Fruit fly (Drosophila melanogaster) whole organism, prepupa: ENCODE results near the gene CG31960.

Experiments used
- Blimp-1 ChIP-seq: fragments of 200-800 bp; sonication (Bioruptor generic); optimal IDR thresholded peaks from 3 replicates; lab custom pipeline; 2017; ENCODE audit warnings: missing biosample characterization, missing genetic modification characterization, mild to moderate bottlenecking, moderate library complexity, missing genetic modification reagents
- CG10631 ChIP-seq: fragments of 200-800 bp; sonication (Bioruptor generic); optimal IDR thresholded peaks from 2 replicates; lab custom pipeline; 2016; ENCODE audit warnings: missing biosample characterization, missing genetic modification characterization
- CG10669 ChIP-seq: fragments of 200-800 bp; sonication (Bioruptor generic); optimal IDR thresholded peaks from 3 replicates; lab custom pipeline; 2018; ENCODE audit warnings: missing biosample characterization, mild to moderate bottlenecking, missing genetic modification characterization, moderate library complexity
- CG11762 ChIP-seq: fragments of 200-800 bp; sonication (Bioruptor generic); optimal IDR thresholded peaks from 3 replicates; lab custom pipeline; 2016; ENCODE audit warnings: missing biosample characterization, missing genetic modification characterization; ENCODE audit not compliant: insufficient read depth
- CG11902 ChIP-seq: fragments of 200-800 bp; sonication (Bioruptor generic); optimal IDR thresholded peaks from 3 replicates; lab custom pipeline; 2016; ENCODE audit warnings: missing biosample characterization, missing genetic modification characterization
- CG15336 ChIP-seq: fragments of 200-800 bp; sonication (Bioruptor generic); IDR thresholded peaks from 2 replicates; pipeline ENCODE4 v1.3.6; 2022; ENCODE audit warnings: missing biosample characterization, missing genetic modification characterization
- CG16779 ChIP-seq: fragments of 200-800 bp; sonication (Bioruptor generic); optimal IDR thresholded peaks from 3 replicates; lab custom pipeline; 2017; ENCODE audit warnings: missing biosample characterization, mild to moderate bottlenecking, missing genetic modification characterization
- CG3032 ChIP-seq: fragments of 200-800 bp; optimal IDR thresholded peaks from 2 replicates; lab custom pipeline; 2019; ENCODE audit warnings: missing biosample characterization, mild to moderate bottlenecking, missing genetic modification characterization, moderate library complexity
- CG31627 ChIP-seq: fragments of 200-800 bp; sonication (Bioruptor generic); optimal IDR thresholded peaks from 3 replicates; lab custom pipeline; 2016; ENCODE audit warnings: missing biosample characterization, missing genetic modification characterization
- CG32006 ChIP-seq: fragments of 200-800 bp; sonication (Bioruptor generic); optimal IDR thresholded peaks from 3 replicates; lab custom pipeline; 2017; ENCODE audit warnings: missing biosample characterization, mild to moderate bottlenecking, missing genetic modification characterization
- CG34406 ChIP-seq: fragments of 200-800 bp; sonication (Bioruptor generic); optimal IDR thresholded peaks from 3 replicates; lab custom pipeline; 2016; ENCODE audit warnings: missing biosample characterization, missing genetic modification characterization
- CG3919 ChIP-seq: fragments of 200-800 bp; sonication (Bioruptor generic); optimal IDR thresholded peaks from 3 replicates; lab custom pipeline; 2016; ENCODE audit warnings: missing biosample characterization, missing genetic modification characterization
- CG4318 ChIP-seq: fragments of 200-800 bp; sonication (Bioruptor generic); optimal IDR thresholded peaks from 3 replicates; lab custom pipeline; 2017; ENCODE audit warnings: missing biosample characterization, mild to moderate bottlenecking, missing genetic modification characterization
- CG6163 ChIP-seq: fragments of 200-800 bp; sonication (Bioruptor generic); IDR thresholded peaks from 3 replicates; pipeline ENCODE4 v1.3.6; 2022; ENCODE audit warnings: missing biosample characterization, missing genetic modification characterization
- CG6276 ChIP-seq: fragments of 200-800 bp; sonication (Bioruptor generic); optimal IDR thresholded peaks from 2 replicates; lab custom pipeline; 2017; ENCODE audit warnings: missing biosample characterization, mild to moderate bottlenecking, missing genetic modification characterization
- CG6792 ChIP-seq: fragments of 200-800 bp; sonication (Bioruptor generic); optimal IDR thresholded peaks from 3 replicates; lab custom pipeline; 2016; ENCODE audit warnings: missing biosample characterization, missing genetic modification characterization
- CG6808 ChIP-seq: fragments of 200-800 bp; sonication (Bioruptor generic); optimal IDR thresholded peaks from 3 replicates; lab custom pipeline; 2017; ENCODE audit warnings: missing biosample characterization, missing genetic modification characterization, mild to moderate bottlenecking, moderate library complexity, missing genetic modification reagents
- CG6854 ChIP-seq: fragments of 200-800 bp; sonication (Bioruptor generic); optimal IDR thresholded peaks from 2 replicates; lab custom pipeline; 2017; ENCODE audit warnings: missing biosample characterization, mild to moderate bottlenecking, missing genetic modification characterization
- CG7368 ChIP-seq: fragments of 200-800 bp; sonication (Bioruptor generic); optimal IDR thresholded peaks from 3 replicates; lab custom pipeline; 2016; ENCODE audit warnings: missing biosample characterization, missing genetic modification characterization
- CG8119 ChIP-seq: fragments of 200-800 bp; sonication (Bioruptor generic); IDR thresholded peaks from 3 replicates; pipeline ENCODE4 v1.3.6; 2022; ENCODE audit warnings: missing biosample characterization, missing genetic modification characterization
- CG8319 ChIP-seq: fragments of 200-800 bp; sonication (Bioruptor generic); optimal IDR thresholded peaks from 3 replicates; lab custom pipeline; 2016; ENCODE audit warnings: missing biosample characterization, missing genetic modification characterization
- CG8632 ChIP-seq: fragments of 200-800 bp; sonication (Bioruptor generic); optimal IDR thresholded peaks from 3 replicates; lab custom pipeline; 2016; ENCODE audit warnings: missing biosample characterization, missing genetic modification characterization
- Eip75B ChIP-seq: fragments of 200-800 bp; sonication (Bioruptor generic); optimal IDR thresholded peaks from 3 replicates; lab custom pipeline; 2016; ENCODE audit warnings: missing biosample characterization, missing genetic modification characterization
- Eip78C ChIP-seq: fragments of 200-800 bp; sonication (Bioruptor generic); peaks from one replicate; lab custom pipeline; 2016; ENCODE audit warnings: missing biosample characterization, missing genetic modification characterization
- Eip93F ChIP-seq: fragments of 200-800 bp; sonication (Bioruptor generic); optimal IDR thresholded peaks from 2 replicates; lab custom pipeline; 2016; ENCODE audit warnings: missing biosample characterization, mild to moderate bottlenecking, missing genetic modification characterization
- Ets21C ChIP-seq: fragments of 200-800 bp; sonication (Bioruptor generic); optimal IDR thresholded peaks from 3 replicates; lab custom pipeline; 2016; ENCODE audit warnings: missing biosample characterization, missing genetic modification characterization
- Gug ChIP-seq: fragments of 200-800 bp; sonication (Bioruptor generic); IDR thresholded peaks from 2 replicates; pipeline ENCODE4 v1.3.6; 2022; ENCODE audit warnings: missing biosample characterization, missing genetic modification characterization
- Hr4 ChIP-seq: fragments of 200-800 bp; sonication (Bioruptor generic); optimal IDR thresholded peaks from 3 replicates; lab custom pipeline; 2016; ENCODE audit warnings: missing biosample characterization, missing genetic modification characterization
- Lpt ChIP-seq: fragments of 200-800 bp; sonication (Bioruptor generic); optimal IDR thresholded peaks from 3 replicates; lab custom pipeline; 2016; ENCODE audit warnings: missing biosample characterization, missing genetic modification characterization
- Met ChIP-seq: fragments of 200-800 bp; sonication (Bioruptor generic); optimal IDR thresholded peaks from 3 replicates; lab custom pipeline; 2016; ENCODE audit warnings: missing biosample characterization, missing genetic modification characterization
- OdsH ChIP-seq: fragments of 200-800 bp; sonication (Bioruptor generic); optimal IDR thresholded peaks from 3 replicates; lab custom pipeline; 2016; ENCODE audit warnings: missing biosample characterization, missing genetic modification characterization
- Smox ChIP-seq: fragments of 200-800 bp; sonication (Bioruptor generic); optimal IDR thresholded peaks from 3 replicates; lab custom pipeline; 2016; ENCODE audit warnings: missing biosample characterization, missing genetic modification characterization
- Sox102F ChIP-seq: fragments of 200-800 bp; sonication (Bioruptor generic); optimal IDR thresholded peaks from 2 replicates; lab custom pipeline; 2016; ENCODE audit warnings: missing biosample characterization, mild to moderate bottlenecking, missing genetic modification characterization
- Sox14 ChIP-seq: fragments of 200-800 bp; sonication (Bioruptor generic); optimal IDR thresholded peaks from 3 replicates; lab custom pipeline; 2016; ENCODE audit warnings: missing biosample characterization, missing genetic modification characterization
- Sox15 ChIP-seq: fragments of 200-800 bp; sonication (Bioruptor generic); optimal IDR thresholded peaks from 3 replicates; lab custom pipeline; 2016; ENCODE audit warnings: missing biosample characterization, missing genetic modification characterization
- achi ChIP-seq: fragments of 200-800 bp; sonication (Bioruptor generic); optimal IDR thresholded peaks from 3 replicates; lab custom pipeline; 2016; ENCODE audit warnings: missing biosample characterization, missing genetic modification characterization
- acj6 ChIP-seq: fragments of 200-800 bp; sonication (Bioruptor generic); optimal IDR thresholded peaks from 3 replicates; lab custom pipeline; 2016; ENCODE audit warnings: missing biosample characterization, missing genetic modification characterization
- cyc ChIP-seq: fragments of 200-800 bp; sonication (Bioruptor generic); optimal IDR thresholded peaks from 3 replicates; lab custom pipeline; 2016; ENCODE audit warnings: missing biosample characterization, missing genetic modification characterization
- dac ChIP-seq: fragments of 200-800 bp; sonication (Bioruptor generic); optimal IDR thresholded peaks from 2 replicates; lab custom pipeline; 2017; ENCODE audit warnings: missing biosample characterization, mild to moderate bottlenecking, missing genetic modification characterization
- dsx ChIP-seq: fragments of 200-800 bp; optimal IDR thresholded peaks from 3 replicates; lab custom pipeline; 2019; ENCODE audit warnings: missing biosample characterization, mild to moderate bottlenecking, missing genetic modification characterization, moderate library complexity; ENCODE audit not compliant: poor library complexity, severe bottlenecking
- eg ChIP-seq: fragments of 200-800 bp; sonication (Bioruptor generic); IDR thresholded peaks from 3 replicates; pipeline ENCODE4 v1.3.6; 2022; ENCODE audit warnings: missing biosample characterization, missing genetic modification characterization
- fd59A ChIP-seq: fragments of 200-800 bp; sonication (Bioruptor generic); optimal IDR thresholded peaks from 2 replicates; lab custom pipeline; 2017; ENCODE audit warnings: missing biosample characterization, mild to moderate bottlenecking, missing genetic modification characterization, missing genetic modification reagents
- fd85E ChIP-seq: fragments of 200-800 bp; sonication (Bioruptor generic); optimal IDR thresholded peaks from 3 replicates; lab custom pipeline; 2016; ENCODE audit warnings: missing biosample characterization, missing genetic modification characterization
- fkh ChIP-seq: fragments of 200-800 bp; sonication (Bioruptor generic); optimal IDR thresholded peaks from 3 replicates; lab custom pipeline; 2017; ENCODE audit warnings: missing biosample characterization, mild to moderate bottlenecking, missing genetic modification characterization, moderate library complexity
- lz ChIP-seq: fragments of 200-800 bp; sonication (Bioruptor generic); optimal IDR thresholded peaks from 3 replicates; lab custom pipeline; 2016; ENCODE audit warnings: missing biosample characterization, missing genetic modification characterization
- net ChIP-seq: fragments of 200-800 bp; sonication (Bioruptor generic); optimal IDR thresholded peaks from 3 replicates; lab custom pipeline; 2016; ENCODE audit warnings: missing biosample characterization, missing genetic modification characterization
- salr ChIP-seq, 2 experiments: fragments of 200-800 bp; sonication (Bioruptor generic); optimal IDR thresholded peaks; 3 replicates each; lab custom pipeline; 2016 to 2018; ENCODE audit warnings: missing biosample characterization in 2 of 2, missing genetic modification characterization in 2 of 2, mild to moderate bottlenecking in 1 of 2
- spab ChIP-seq: fragments of 200-800 bp; sonication (Bioruptor generic); optimal IDR thresholded peaks from 2 replicates; lab custom pipeline; 2017; ENCODE audit warnings: missing biosample characterization, mild to moderate bottlenecking, missing genetic modification characterization, missing genetic modification reagents
- svp ChIP-seq: fragments of 200-800 bp; sonication (Bioruptor generic); peaks from one replicate; lab custom pipeline; 2016; ENCODE audit warnings: missing biosample characterization, missing genetic modification characterization
- topi ChIP-seq: fragments of 200-800 bp; sonication (Bioruptor generic); optimal IDR thresholded peaks from 3 replicates; lab custom pipeline; 2016; ENCODE audit warnings: missing biosample characterization, missing genetic modification characterization
- vri ChIP-seq: fragments of 200-800 bp; sonication (Bioruptor generic); optimal IDR thresholded peaks from 3 replicates; lab custom pipeline; 2016; ENCODE audit warnings: missing biosample characterization, mild to moderate bottlenecking, missing genetic modification characterization

CG31960 gene

dm6 chr2L:3769718-3770461 lies 14.9 kb upstream of the CG31960 start:
- peak; percentile 74 for TF ChIP-seq net (GFP tag; lab: Kevin White, UChicago)
- peak; percentile 36 for TF ChIP-seq CG16779 (tag; lab: Kevin White, UChicago)
- TF ChIP-seq CG15336 (GFP tag; lab: Robert Waterston, UW), result peak; percentile 80
- peak; percentile 28 for TF ChIP-seq fd59A (GFP tag; lab: Kevin White, UChicago)
- TF ChIP-seq eg (GFP tag; lab: Robert Waterston, UW), result peak; percentile 21; the same call in 1 of the 3 replicates
- TF ChIP-seq CG31627 (GFP tag; lab: Kevin White, UChicago), result no peak
- TF ChIP-seq topi (GFP tag; lab: Kevin White, UChicago), result peak; percentile 35
- peak; percentile 73 for TF ChIP-seq CG32006 (GFP tag; lab: Kevin White, UChicago)
- peak; percentile 39 for TF ChIP-seq CG8319 (GFP tag; lab: Kevin White, UChicago)
- TF ChIP-seq Sox14 (GFP tag; lab: Kevin White, UChicago), result no peak
- TF ChIP-seq CG11902 (GFP tag; lab: Kevin White, UChicago), result peak; percentile 1
- TF ChIP-seq CG34406, result peak; percentile 75
- TF ChIP-seq dsx (GFP tag; lab: Kevin White, UChicago), result peak; percentile 79
- TF ChIP-seq Eip78C (GFP tag; lab: Kevin White, UChicago), result peak; percentile 90
- TF ChIP-seq OdsH, result peak; percentile 78
- no peak for TF ChIP-seq cyc (GFP tag; lab: Kevin White, UChicago)
- no peak for TF ChIP-seq Sox102F (GFP tag; lab: Kevin White, UChicago)
- TF ChIP-seq CG6792 (GFP tag; lab: Kevin White, UChicago), result peak; percentile 71
- peak; percentile 69 for TF ChIP-seq CG6808 (GFP tag; lab: Kevin White, UChicago)
- TF ChIP-seq Sox15 (GFP tag; lab: Kevin White, UChicago), result peak; percentile 23
- TF ChIP-seq Eip93F (GFP tag; lab: Kevin White, UChicago), result no peak
- TF ChIP-seq CG10669, result peak; percentile 62
- peak; percentile 45 for TF ChIP-seq Eip75B (GFP tag; lab: Kevin White, UChicago)
- TF ChIP-seq Smox (GFP tag; lab: Kevin White, UChicago), result peak; percentile 40
- TF ChIP-seq CG10631 (GFP tag; lab: Kevin White, UChicago), result peak; percentile 78
- peak; percentile 5 for TF ChIP-seq Blimp-1 (GFP tag; lab: Kevin White, UChicago)
- TF ChIP-seq CG8119 (GFP tag; lab: Robert Waterston, UW), result peak; percentile 87
- TF ChIP-seq fd85E, result peak; percentile 29
- TF ChIP-seq Lpt (GFP tag; lab: Kevin White, UChicago), result peak; percentile 54
- peak; percentile 48 for TF ChIP-seq Met
- no peak for TF ChIP-seq vri (GFP tag; lab: Kevin White, UChicago)
- TF ChIP-seq dac, result no peak
- TF ChIP-seq CG6854 (GFP tag; lab: Kevin White, UChicago), result no peak
- TF ChIP-seq lz (GFP tag; lab: Kevin White, UChicago), result peak; percentile 21
- TF ChIP-seq salr (GFP tag; optimal IDR thresholded peaks at IDR 0.05; lab: Kevin White, UChicago), result peak in 1 of 2 experiments; percentile 66
- TF ChIP-seq CG4318 (GFP tag; lab: Kevin White, UChicago), result no peak
- peak; percentile 67 for TF ChIP-seq acj6 (GFP tag; lab: Kevin White, UChicago)
- no peak for TF ChIP-seq Gug (GFP tag; lab: Robert Waterston, UW)
- peak; percentile 61 for TF ChIP-seq CG3919 (GFP tag; lab: Kevin White, UChicago)
- TF ChIP-seq spab (GFP tag; lab: Kevin White, UChicago), result peak; percentile 69
- TF ChIP-seq CG11762, result peak; percentile 71
- no peak for TF ChIP-seq Ets21C
- TF ChIP-seq CG8632 (GFP tag; lab: Kevin White, UChicago), result peak; percentile 73
- TF ChIP-seq CG7368 (GFP tag; lab: Kevin White, UChicago), result no peak
- peak; percentile 21; the same call in 1 of the 3 replicates for TF ChIP-seq CG6163 (GFP tag; lab: Robert Waterston, UW)
- TF ChIP-seq svp (GFP tag; lab: Kevin White, UChicago), result peak; percentile 73
- TF ChIP-seq fkh (GFP tag; lab: Kevin White, UChicago), result no peak
- peak; percentile 80 for TF ChIP-seq CG3032
- TF ChIP-seq Hr4, result peak; percentile 46
- peak; percentile 62 for TF ChIP-seq CG6276 (GFP tag; lab: Kevin White, UChicago)
- TF ChIP-seq achi, result peak; percentile 75
